Worm (Caenorhabditis elegans) whole organism, early embryonic: ENCODE results near the gene Y105C5A.1274.

ENCODE experiments used
- B0310.2 ChIP-seq: sonication (generic microtip); optimal IDR thresholded peaks from 2 replicates; lab custom pipeline; 2016; ENCODE audit warnings: mild to moderate bottlenecking, missing genetic modification characterization, missing compliant biosample characterization
- aly-1 ChIP-seq: sonication (generic microtip); optimal IDR thresholded peaks from 2 replicates; lab custom pipeline; 2016; ENCODE audit warnings: missing genetic modification characterization, missing compliant biosample characterization
- ama-1 ChIP-seq: fragments of 150-350 bp; optimal IDR thresholded peaks from 2 replicates; lab custom pipeline; 2014
- ceh-13 ChIP-seq: fragments of 200-800 bp; sonication (Bioruptor generic); optimal IDR thresholded peaks from 2 replicates; lab custom pipeline; 2018; ENCODE audit warnings: mild to moderate bottlenecking, missing genetic modification characterization, missing compliant biosample characterization
- ceh-36 ChIP-seq: sonication (generic microtip); optimal IDR thresholded peaks from 2 replicates; lab custom pipeline; 2016; ENCODE audit warnings: missing genetic modification characterization, inconsistent platforms, missing compliant biosample characterization
- flt-1 ChIP-seq: fragments of 200-800 bp; sonication (Bioruptor generic); IDR thresholded peaks from 2 replicates; pipeline ENCODE4 v1.3.6; 2022; ENCODE audit warnings: missing genetic modification characterization, missing compliant biosample characterization
- hmbx-1 ChIP-seq: sonication (generic microtip); optimal IDR thresholded peaks from 2 replicates; lab custom pipeline; 2016; ENCODE audit warnings: mild to moderate bottlenecking, missing genetic modification characterization, missing compliant biosample characterization
- hmg-4 ChIP-seq: fragments of 200-800 bp; sonication (Bioruptor generic); optimal IDR thresholded peaks from 2 replicates; lab custom pipeline; 2018; ENCODE audit warnings: mild to moderate bottlenecking, missing genetic modification characterization, missing compliant biosample characterization
- hnd-1 ChIP-seq: sonication (generic microtip); optimal IDR thresholded peaks from 2 replicates; lab custom pipeline; 2016; ENCODE audit warnings: missing genetic modification characterization, missing compliant biosample characterization
- scrt-1 ChIP-seq: fragments of 200-800 bp; sonication (Bioruptor generic); IDR thresholded peaks from 2 replicates; pipeline ENCODE4 v1.3.6; 2022; ENCODE audit warnings: missing genetic modification characterization, missing compliant biosample characterization
- sea-1 ChIP-seq: fragments of 200-800 bp; sonication (Bioruptor generic); conservative IDR thresholded peaks from 2 replicates; pipeline ENCODE4 v1.3.6; 2022; ENCODE audit warnings: missing genetic modification characterization, missing compliant biosample characterization
- tbx-11 ChIP-seq: fragments of 200-800 bp; sonication (Bioruptor generic); IDR thresholded peaks from 2 replicates; pipeline ENCODE4 v1.3.6; 2022; ENCODE audit warnings: missing genetic modification characterization, missing compliant biosample characterization
- tbx-37 ChIP-seq: fragments of 200-800 bp; sonication (Bioruptor generic); conservative IDR thresholded peaks from 2 replicates; pipeline ENCODE4 v1.3.6; 2022; ENCODE audit warnings: missing genetic modification reagents, missing genetic modification characterization, missing compliant biosample characterization
- tra-4 ChIP-seq: sonication (generic microtip); optimal IDR thresholded peaks from 2 replicates; lab custom pipeline; 2017; ENCODE audit warnings: missing genetic modification characterization, missing compliant biosample characterization

DNA sequence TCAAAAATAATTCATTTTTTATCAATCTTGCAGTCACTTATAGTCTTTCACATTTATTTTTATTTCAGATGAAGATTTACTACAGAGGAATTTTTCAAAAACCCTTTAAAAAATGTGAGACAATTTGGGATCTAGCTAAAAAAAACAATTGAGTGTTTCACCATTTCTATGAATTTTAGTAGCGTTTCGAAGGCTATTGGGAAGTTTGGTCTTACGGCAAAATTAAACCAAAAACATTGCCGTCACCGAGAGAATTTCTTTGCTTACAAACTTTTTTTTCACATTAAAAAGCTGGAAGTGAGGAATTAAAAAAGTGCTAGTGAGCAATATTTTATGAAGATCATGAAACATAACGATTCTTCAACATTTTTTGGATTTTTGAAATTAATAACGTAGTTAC, 23.9 kb downstream of the Y105C5A.1274 start:
- TF ChIP-seq flt-1 (GFP tag; lab: Robert Waterston, UW) = no peak
- TF ChIP-seq sea-1 (GFP tag; lab: Robert Waterston, UW) = no peak
- no peak for TF ChIP-seq ama-1 (lab: Kevin White, UChicago)
- TF ChIP-seq scrt-1 = no peak
- TF ChIP-seq tra-4 (tag; lab: Kevin White, UChicago) = no peak
- TF ChIP-seq hmbx-1 (tag; lab: Kevin White, UChicago) = no peak
- no peak for TF ChIP-seq hnd-1 (tag; lab: Kevin White, UChicago)
- TF ChIP-seq B0310.2 (tag; lab: Kevin White, UChicago) = no peak
- no peak for TF ChIP-seq ceh-36 (tag; lab: Kevin White, UChicago)
- no peak for TF ChIP-seq ceh-13 (GFP tag; lab: Kevin White, UChicago)
- no peak for TF ChIP-seq tbx-11
- TF ChIP-seq tbx-37 (GFP tag; lab: Robert Waterston, UW) = no peak
- no peak for TF ChIP-seq hmg-4 (GFP tag; lab: Kevin White, UChicago)
- TF ChIP-seq aly-1 (tag; lab: Kevin White, UChicago) = no peak
